Fruit fly (Drosophila melanogaster) S2 (cell line): Measurements from ENCODE around the gene CG8661.
A peak's percentile ranks its signal among the peaks of the same experiment; 100 is the strongest.

Source experiments
- CG8478 ChIP-seq: fragments of >200 bp; optimal IDR thresholded peaks from 2 replicates; lab custom pipeline; 2018
- CTCF ChIP-seq, 2 experiments: fragments of >200 bp; optimal IDR thresholded peaks; 2 replicates each; lab custom pipeline; 2018

The CG8661 gene

dm6 chrX:17285069-17285468 lies 769 bp upstream of the CG8661 start:
- TF ChIP-seq CTCF (optimal IDR thresholded peaks at IDR 0.05; lab: Kevin White, UChicago) (no peak), CG8478 (lab: Kevin White, UChicago) (no peak)

dm6 chrX:17282626-17283025 lies 1.7 kb downstream of the CG8661 start, which contains the start of gene CG8664:
TSS of gene CG8664 (minus strand) at chrX:17282726.
- TF ChIP-seq CTCF (optimal IDR thresholded peaks at IDR 0.05; lab: Kevin White, UChicago) (no peak), CG8478 (lab: Kevin White, UChicago) (no peak)

- TF ChIP-seq CG8478 (lab: Kevin White, UChicago): no peak
- TF ChIP-seq CTCF (optimal IDR thresholded peaks at IDR 0.05; lab: Kevin White, UChicago): no peak
Measured at dm6 chrX:17282196-17282595, 2.1 kb downstream of the CG8661 start, which contains the start of gene CG5445. TSS of gene CG5445 (plus strand) at chrX:17282496.

dm6 chrX:17274798-17275197 lies 9.5 kb downstream of the CG8661 start:
- TF ChIP-seq CTCF (optimal IDR thresholded peaks at IDR 0.05; lab: Kevin White, UChicago): no peak
- no peak for TF ChIP-seq CG8478 (lab: Kevin White, UChicago)

dm6 chrX:17265402-17266028 lies 18.8 kb downstream of the CG8661 start:
- no peak for TF ChIP-seq CTCF (optimal IDR thresholded peaks at IDR 0.05; lab: Kevin White, UChicago)
- TF ChIP-seq CG8478 (lab: Kevin White, UChicago): no peak

dm6 chrX:17262049-17262448 lies 22.3 kb downstream of the CG8661 start:
- no peak for TF ChIP-seq CG8478 (lab: Kevin White, UChicago)
- TF ChIP-seq CTCF (optimal IDR thresholded peaks at IDR 0.05; lab: Kevin White, UChicago): no peak

dm6 chrX:17255677-17256076 lies 28.6 kb downstream of the CG8661 start:
- TF ChIP-seq CG8478 (lab: Kevin White, UChicago) (no peak), CTCF (optimal IDR thresholded peaks at IDR 0.05; lab: Kevin White, UChicago) (no peak)

dm6 chrX:17254094-17254493 lies 30.2 kb downstream of the CG8661 start:
- TF ChIP-seq CG8478 (lab: Kevin White, UChicago) (no peak), CTCF (optimal IDR thresholded peaks at IDR 0.05; lab: Kevin White, UChicago) (no peak)

- TF ChIP-seq CTCF (optimal IDR thresholded peaks at IDR 0.05; lab: Kevin White, UChicago): peak in 1 of 2 experiments; percentile 48
- TF ChIP-seq CG8478 (lab: Kevin White, UChicago): no peak
Measured at dm6 chrX:17249326-17249725, 35.0 kb downstream of the CG8661 start, which contains the start of gene CG8675. TSS of gene CG8675 (minus strand) at chrX:17249502.

dm6 chrX:17246916-17247315 lies 37.4 kb downstream of the CG8661 start, which contains the start of gene CG42854:
TSS of gene CG42854 (minus strand) at chrX:17247016.
- TF ChIP-seq CTCF (optimal IDR thresholded peaks at IDR 0.05; lab: Kevin White, UChicago): no peak
- no peak for TF ChIP-seq CG8478 (lab: Kevin White, UChicago)

- TF ChIP-seq CG8478 (lab: Kevin White, UChicago) (no peak), CTCF (optimal IDR thresholded peaks at IDR 0.05; lab: Kevin White, UChicago) (no peak)
Measured at dm6 chrX:17244854-17245253, 39.4 kb downstream of the CG8661 start, which contains the start of gene CG8915. TSS of gene CG8915 (minus strand) at chrX:17245001.

- no peak for TF ChIP-seq CTCF (optimal IDR thresholded peaks at IDR 0.05; lab: Kevin White, UChicago)
- no peak for TF ChIP-seq CG8478 (lab: Kevin White, UChicago)
Measured at dm6 chrX:17237421-17237820, 46.9 kb downstream of the CG8661 start.

- TF ChIP-seq CTCF (optimal IDR thresholded peaks at IDR 0.05; lab: Kevin White, UChicago) (no peak), CG8478 (lab: Kevin White, UChicago) (no peak)
Measured at dm6 chrX:17236468-17236867, 47.8 kb downstream of the CG8661 start.
